Worm (Caenorhabditis elegans): Measurements from ENCODE around the gene R04F11.2.

Gene R04F11.2

ce11 chrV:12352881-12353280 lies 34.7 kb downstream of the R04F11.2 start:
- TF ChIP-seq C38D4.7 (GFP tag; optimal IDR thresholded peaks at IDR 0.05) (no peak), ama-1 (optimal IDR thresholded peaks at IDR 0.05) (peak; percentile 79), elt-2 (tag; optimal IDR thresholded peaks at IDR 0.05) (no peak), mec-3 (tag; optimal IDR thresholded peaks at IDR 0.05; ENCODE audit: borderline replicate concordance) (no peak), K02D7.2 (tag; optimal IDR thresholded peaks at IDR 0.05) (no peak), pha-2 (tag; optimal IDR thresholded peaks at IDR 0.05) (peak; percentile 8), nhr-11 (tag; optimal IDR thresholded peaks at IDR 0.05) (no peak), ceh-48 (tag; optimal IDR thresholded peaks at IDR 0.05) (no peak), che-1 (tag; optimal IDR thresholded peaks at IDR 0.05) (no peak), fkh-10 (GFP tag; optimal IDR thresholded peaks at IDR 0.05) (no peak), dve-1 (tag; optimal IDR thresholded peaks at IDR 0.05) (no peak), madf-2 (tag; optimal IDR thresholded peaks at IDR 0.05) (no peak), rnt-1 (tag; optimal IDR thresholded peaks at IDR 0.05) (no peak), ceh-9 (tag; optimal IDR thresholded peaks at IDR 0.05) (no peak)

- TF ChIP-seq ztf-16 (tag; optimal IDR thresholded peaks at IDR 0.05) (no peak), ceh-18 (tag; optimal IDR thresholded peaks at IDR 0.05) (no peak), lin-11 (tag; optimal IDR thresholded peaks at IDR 0.05) (no peak), K02D7.2 (tag; optimal IDR thresholded peaks at IDR 0.05) (no peak), gmeb-2 (tag; optimal IDR thresholded peaks at IDR 0.05) (no peak), hlh-30 (tag; optimal IDR thresholded peaks at IDR 0.05; ENCODE audit: insufficient read depth) (no peak), sdc-2 (tag; optimal IDR thresholded peaks at IDR 0.05) (peak; percentile 18), che-1 (tag; optimal IDR thresholded peaks at IDR 0.05) (no peak), hlh-6 (tag; optimal IDR thresholded peaks at IDR 0.05) (peak; percentile 53), ets-4 (tag; optimal IDR thresholded peaks at IDR 0.05) (no peak), fax-1 (tag; optimal IDR thresholded peaks at IDR 0.05) (no peak), pha-2 (tag; optimal IDR thresholded peaks at IDR 0.05) (no peak), npax-4 (tag; optimal IDR thresholded peaks at IDR 0.05) (no peak), tbx-7 (tag; optimal IDR thresholded peaks at IDR 0.05) (no peak), ceh-30 (tag; optimal IDR thresholded peaks at IDR 0.05) (no peak), elt-4 (tag; optimal IDR thresholded peaks at IDR 0.05) (no peak), nhr-11 (tag; optimal IDR thresholded peaks at IDR 0.05) (no peak), dve-1 (tag; optimal IDR thresholded peaks at IDR 0.05) (no peak), fkh-6 (tag; optimal IDR thresholded peaks at IDR 0.05) (peak; percentile 11), T23F11.4 (GFP tag; optimal IDR thresholded peaks at IDR 0.05) (no peak), madf-2 (tag; optimal IDR thresholded peaks at IDR 0.05) (no peak), dmd-4 (tag; optimal IDR thresholded peaks at IDR 0.05; ENCODE audit: borderline replicate concordance) (peak; percentile 7), unc-86 (tag; optimal IDR thresholded peaks at IDR 0.05) (no peak), tbx-2 (tag; optimal IDR thresholded peaks at IDR 0.05) (no peak)
Observed at ce11 chrV:12353505-12353904, 35.3 kb downstream of the R04F11.2 start.

ce11 chrV:12354193-12354830 lies 36.1 kb downstream of the R04F11.2 start:
- TF ChIP-seq ama-1 (optimal IDR thresholded peaks at IDR 0.05) (peak; percentile 91), rnt-1 (tag; optimal IDR thresholded peaks at IDR 0.05) (peak; percentile 20), C08G9.2 (tag; optimal IDR thresholded peaks at IDR 0.05) (no peak)

- no peak for TF ChIP-seq ttx-3 (tag; optimal IDR thresholded peaks at IDR 0.05)
- TF ChIP-seq npax-4 (tag; optimal IDR thresholded peaks at IDR 0.05): no peak
- no peak for TF ChIP-seq gmeb-2 (tag; optimal IDR thresholded peaks at IDR 0.05)
- no peak for TF ChIP-seq nhr-11 (tag; optimal IDR thresholded peaks at IDR 0.05)
- no peak for TF ChIP-seq K02D7.2 (tag; optimal IDR thresholded peaks at IDR 0.05)
- TF ChIP-seq pros-1 (tag; optimal IDR thresholded peaks at IDR 0.05): no peak
- no peak for TF ChIP-seq fkh-10 (GFP tag; optimal IDR thresholded peaks at IDR 0.05)
- TF ChIP-seq syd-9 (tag; optimal IDR thresholded peaks at IDR 0.05): no peak
Observed at ce11 chrV:12357632-12358031, 39.5 kb downstream of the R04F11.2 start.
